Worm (Caenorhabditis elegans) whole organism, L3 larva: ENCODE results near the gene E04F6.9.

Experiments
- ceh-82 ChIP-seq: fragments of 150-350 bp; optimal IDR thresholded peaks from 2 replicates; lab custom pipeline; 2014; ENCODE audit warnings: missing biosample characterization, missing genetic modification characterization
- elt-2 ChIP-seq: sonication (generic microtip); optimal IDR thresholded peaks from 2 replicates; lab custom pipeline; 2016; ENCODE audit warnings: missing genetic modification reagents, mild to moderate bottlenecking, missing genetic modification characterization, missing compliant biosample characterization
- fos-1 ChIP-seq: fragments of 150-350 bp; optimal IDR thresholded peaks from 2 replicates; lab custom pipeline; 2014; ENCODE audit warnings: missing biosample characterization, missing genetic modification characterization
- pha-4 ChIP-seq: fragments of 150-350 bp; optimal IDR thresholded peaks from 2 replicates; lab custom pipeline; 2014; ENCODE audit warnings: missing biosample characterization, missing genetic modification reagents, missing genetic modification characterization
- sea-2 ChIP-seq: fragments of 150-350 bp; sonication (generic microtip); optimal IDR thresholded peaks from 4 replicates; lab custom pipeline; 2014; ENCODE audit warnings: missing biosample characterization, missing genetic modification reagents, missing genetic modification characterization

DNA sequence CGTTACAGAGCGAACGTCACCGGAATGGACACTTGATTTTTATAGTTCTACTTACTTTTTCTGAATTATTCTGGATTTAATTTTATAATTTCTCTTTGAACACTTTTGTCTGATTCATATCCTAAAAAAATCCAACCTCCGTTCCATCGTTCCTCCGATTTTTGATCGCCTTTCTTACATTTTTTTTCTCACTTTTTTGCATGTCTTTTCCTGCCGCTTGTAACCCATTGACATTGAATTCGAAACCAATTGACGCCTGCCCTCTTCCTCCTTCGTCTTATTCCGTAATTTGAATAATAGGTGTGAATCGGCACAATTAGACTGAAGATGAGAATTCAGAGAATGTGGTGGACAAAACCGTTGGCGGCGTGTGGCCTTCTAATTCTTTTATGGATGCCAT, 33.6 kb upstream of the E04F6.9 start, which contains the start of gene skpo-3:
- TF ChIP-seq fos-1 (no peak), pha-4 (tag; lab: Kevin White, UChicago) (no peak), ceh-82 (tag; lab: Kevin White, UChicago) (no peak), sea-2 (GFP tag; lab: Kevin White, UChicago) (no peak), elt-2 (tag; lab: Kevin White, UChicago) (no peak)
